Worm (Caenorhabditis elegans) whole organism, L4/young adult: ENCODE measurements around the gene ech-8.
A peak's percentile ranks its signal among the peaks of the same experiment; 100 is the strongest.

Experiments
- W03F9.2 ChIP-seq: fragments of 150-350 bp; optimal IDR thresholded peaks from 2 replicates; lab custom pipeline; 2014; ENCODE audit warnings: missing biosample characterization, missing genetic modification characterization
- dao-5 ChIP-seq: sonication (generic microtip); optimal IDR thresholded peaks from 2 replicates; lab custom pipeline; 2016; ENCODE audit warnings: missing genotype, missing genetic modification characterization, moderate library complexity, missing compliant biosample characterization
- him-1 ChIP-seq: sonication (generic microtip); optimal IDR thresholded peaks from 2 replicates; lab custom pipeline; 2016; ENCODE audit warnings: missing genotype, missing genetic modification reagents, missing genetic modification characterization, missing compliant biosample characterization

The ech-8 gene

ce11 chrIV:10232456-10232855, 6.5 kb downstream of the ech-8 start, which contains the start of gene F01G10.4:
TSS of gene F01G10.4 (minus strand) at chrIV:10232556.
- no peak for TF ChIP-seq W03F9.2 (tag; lab: Kevin White, UChicago)
- TF ChIP-seq dao-5 (tag; lab: Kevin White, UChicago): no peak
- TF ChIP-seq him-1 (tag; lab: Kevin White, UChicago): no peak

- no peak for TF ChIP-seq W03F9.2 (tag; lab: Kevin White, UChicago)
- no peak for TF ChIP-seq him-1 (tag; lab: Kevin White, UChicago)
- no peak for TF ChIP-seq dao-5 (tag; lab: Kevin White, UChicago)
These were observed 8.0 kb downstream of the ech-8 start, which contains the start of gene F01G10.5 for ce11 chrIV:10230971-10231370. TSS of gene F01G10.5 (minus strand) at chrIV:10231071.

ce11 chrIV:10227534-10227933, 11.4 kb downstream of the ech-8 start, which contains the start of gene F01G10.6:
TSS of gene F01G10.6 (minus strand) at chrIV:10227634.
- TF ChIP-seq him-1 (tag; lab: Kevin White, UChicago) (no peak), W03F9.2 (tag; lab: Kevin White, UChicago) (no peak), dao-5 (tag; lab: Kevin White, UChicago) (no peak)

ce11 chrIV:10223723-10224122, 15.3 kb downstream of the ech-8 start, which contains the start of gene nas-12:
TSS of gene nas-12 (plus strand) at chrIV:10224023.
- no peak for TF ChIP-seq dao-5 (tag; lab: Kevin White, UChicago)
- TF ChIP-seq W03F9.2 (tag; lab: Kevin White, UChicago): no peak
- no peak for TF ChIP-seq him-1 (tag; lab: Kevin White, UChicago)

ce11 chrIV:10222122-10222589, 16.8 kb downstream of the ech-8 start, which contains the start of gene C24F3.2:
TSS of gene C24F3.2 (plus strand) at chrIV:10222539.
- TF ChIP-seq him-1 (tag; lab: Kevin White, UChicago): peak; percentile 7
- no peak for TF ChIP-seq W03F9.2 (tag; lab: Kevin White, UChicago)
- no peak for TF ChIP-seq dao-5 (tag; lab: Kevin White, UChicago)

- TF ChIP-seq him-1 (tag; lab: Kevin White, UChicago): no peak
- TF ChIP-seq dao-5 (tag; lab: Kevin White, UChicago): no peak
- TF ChIP-seq W03F9.2 (tag; lab: Kevin White, UChicago): no peak
These were observed 17.8 kb downstream of the ech-8 start, which contains the start of gene tram-1 for ce11 chrIV:10221187-10221586. TSS of gene tram-1 (minus strand) at chrIV:10221287.

ce11 chrIV:10219208-10219607, 19.8 kb downstream of the ech-8 start, which contains the start of gene qns-1:
TSS of gene qns-1 (minus strand) at chrIV:10219308.
- no peak for TF ChIP-seq him-1 (tag; lab: Kevin White, UChicago)
- TF ChIP-seq W03F9.2 (tag; lab: Kevin White, UChicago): no peak
- TF ChIP-seq dao-5 (tag; lab: Kevin White, UChicago): no peak

ce11 chrIV:10216704-10217296, 22.2 kb downstream of the ech-8 start:
- TF ChIP-seq him-1 (tag; lab: Kevin White, UChicago): no peak
- no peak for TF ChIP-seq dao-5 (tag; lab: Kevin White, UChicago)
- TF ChIP-seq W03F9.2 (tag; lab: Kevin White, UChicago): no peak

- no peak for TF ChIP-seq W03F9.2 (tag; lab: Kevin White, UChicago)
These were observed 22.9 kb downstream of the ech-8 start, which contains the start of gene col-124 for ce11 chrIV:10216078-10216477. TSS of gene col-124 (plus strand) at chrIV:10216451.

- TF ChIP-seq W03F9.2 (tag; lab: Kevin White, UChicago) (no peak), dao-5 (tag; lab: Kevin White, UChicago) (no peak), him-1 (tag; lab: Kevin White, UChicago) (no peak)
These were observed 23.6 kb downstream of the ech-8 start for ce11 chrIV:10215393-10215792.

ce11 chrIV:10214811-10215210, 24.2 kb downstream of the ech-8 start, which contains the start of gene abt-1:
TSS of gene abt-1 (minus strand) at chrIV:10214911.
- TF ChIP-seq him-1 (tag; lab: Kevin White, UChicago) (no peak), dao-5 (tag; lab: Kevin White, UChicago) (no peak), W03F9.2 (tag; lab: Kevin White, UChicago) (no peak)

ce11 chrIV:10206182-10206581, 32.8 kb downstream of the ech-8 start, which contains the start of gene K04D7.6:
TSS of gene K04D7.6 (minus strand) at chrIV:10206282.
- no peak for TF ChIP-seq him-1 (tag; lab: Kevin White, UChicago)
- TF ChIP-seq dao-5 (tag; lab: Kevin White, UChicago): no peak
- no peak for TF ChIP-seq W03F9.2 (tag; lab: Kevin White, UChicago)

- TF ChIP-seq W03F9.2 (tag; lab: Kevin White, UChicago): peak; percentile 50
- no peak for TF ChIP-seq dao-5 (tag; lab: Kevin White, UChicago)
These were observed 41.6 kb downstream of the ech-8 start, which contains the start of gene gon-4 for ce11 chrIV:10197317-10197867. TSS of gene gon-4 (plus strand) at chrIV:10197817.
